Worm (Caenorhabditis elegans) whole organism, young adult: ENCODE measurements around the gene hpo-10.

Experiments
- B0261.1 ChIP-seq: sonication (generic microtip); optimal IDR thresholded peaks from 2 replicates; lab custom pipeline; 2016; ENCODE audit warnings: mild to moderate bottlenecking, missing genetic modification characterization, moderate library complexity, missing compliant biosample characterization
- F37B4.10 ChIP-seq: fragments of 200-800 bp; sonication (Bioruptor generic); IDR thresholded peaks from 2 replicates; pipeline ENCODE4 v1.3.6; 2022; ENCODE audit warnings: missing genetic modification characterization, missing compliant biosample characterization
- K11D2.4 ChIP-seq: fragments of 200-800 bp; sonication (Bioruptor generic); IDR thresholded peaks from 2 replicates; pipeline ENCODE4 v1.3.6; 2022; ENCODE audit warnings: missing genetic modification reagents, missing genetic modification characterization, missing compliant biosample characterization
- ama-1 ChIP-seq, 3 experiments: fragments of 150-350 bp in 1 of 3; sonication (generic microtip) in 2 of 3; optimal IDR thresholded peaks; 2 replicates each; lab custom pipeline; 2014 to 2018; ENCODE audit warnings: missing biosample characterization in 2 of 3, missing genetic modification characterization in 2 of 3, missing genetic modification reagents in 2 of 3
- ets-4 ChIP-seq: fragments of 200-800 bp; sonication (Bioruptor generic); optimal IDR thresholded peaks from 2 replicates; lab custom pipeline; 2018; ENCODE audit warnings: mild to moderate bottlenecking, missing genetic modification characterization, missing compliant biosample characterization
- snpc-1.3 ChIP-seq: sonication (generic microtip); optimal IDR thresholded peaks from 2 replicates; lab custom pipeline; 2017; ENCODE audit warnings: missing genetic modification characterization, mild to moderate bottlenecking, missing compliant biosample characterization, antibody characterized with exemption, moderate library complexity, missing genotype, missing genetic modification reagents; ENCODE audit not compliant: insufficient read depth
- unc-62 ChIP-seq: fragments of 150-350 bp; optimal IDR thresholded peaks from 2 replicates; lab custom pipeline; 2014; ENCODE audit warnings: missing biosample characterization, missing genetic modification reagents, missing genetic modification characterization
- ztf-18 ChIP-seq: sonication (generic microtip); optimal IDR thresholded peaks from 2 replicates; lab custom pipeline; 2016; ENCODE audit warnings: missing genotype, mild to moderate bottlenecking, missing genetic modification characterization, missing compliant biosample characterization

ce11 chrIII:5833376-5833775 lies 45.9 kb upstream of the hpo-10 start, which contains the start of the genes R12B2.13 and mdt-15:
- TF ChIP-seq snpc-1.3 (tag; lab: Kevin White, UChicago) (no peak), ama-1 (optimal IDR thresholded peaks at IDR 0.05; lab: Kevin White, UChicago) (no peak), ama-1 (GFP tag; optimal IDR thresholded peaks at IDR 0.05; lab: Kevin White, UChicago) (no peak), K11D2.4 (GFP tag; lab: Robert Waterston, UW) (no peak), ztf-18 (tag; lab: Kevin White, UChicago) (no peak), F37B4.10 (GFP tag; lab: Robert Waterston, UW) (no peak), ets-4 (GFP tag; lab: Kevin White, UChicago) (no peak), unc-62 (GFP tag; lab: Kevin White, UChicago) (no peak), B0261.1 (tag; lab: Kevin White, UChicago) (no peak)
